Worm (Caenorhabditis elegans): ENCODE results near the gene gst-13.

DNA sequence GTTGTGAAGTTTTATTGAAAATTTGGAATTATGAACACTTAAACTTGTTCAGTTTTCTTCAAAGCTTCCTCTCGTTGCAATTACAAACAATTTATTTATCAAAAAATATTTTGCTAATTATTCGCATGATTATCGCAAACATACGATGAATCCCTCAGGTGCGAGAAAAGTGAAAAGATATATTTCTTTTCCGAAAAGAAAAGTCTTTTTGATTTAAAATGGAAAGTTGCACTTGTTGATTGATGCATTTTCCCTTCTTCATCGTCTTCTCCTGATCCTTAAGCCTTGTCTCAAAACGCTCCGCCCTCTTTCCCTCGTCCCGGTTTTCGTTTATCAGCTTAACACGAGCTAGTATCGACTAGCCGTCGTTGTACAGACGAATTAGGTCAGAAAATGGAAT, 1.2 kb downstream of the gst-13 start:
- TF ChIP-seq ztf-29 (GFP tag; IDR thresholded peaks at IDR 0.05) (no peak), tab-1 (GFP tag; IDR thresholded peaks at IDR 0.05) (no peak)

Data from whole organism, midembryonic.